Worm (Caenorhabditis elegans) whole organism, midembryonic: ENCODE measurements around the gene srsx-17.

Experiments
- flt-1 ChIP-seq: fragments of 200-800 bp; sonication (Bioruptor generic); IDR thresholded peaks from 2 replicates; pipeline ENCODE4 v1.3.6; 2022; ENCODE audit warnings: missing genetic modification characterization, missing compliant biosample characterization
- med-1 ChIP-seq: sonication (generic microtip); optimal IDR thresholded peaks from 2 replicates; lab custom pipeline; 2017; ENCODE audit warnings: missing genetic modification characterization, mild to moderate bottlenecking, missing compliant biosample characterization, antibody characterized with exemption, missing genetic modification reagents; ENCODE audit not compliant: insufficient read depth
- ztf-23 ChIP-seq: fragments of 200-800 bp; sonication (Bioruptor generic); IDR thresholded peaks from 2 replicates; pipeline ENCODE4 v1.3.6; 2022; ENCODE audit warnings: missing genetic modification reagents, missing genetic modification characterization, missing compliant biosample characterization

- TF ChIP-seq flt-1 (no peak), med-1 (GFP tag; lab: Kevin White, UChicago) (no peak), ztf-23 (GFP tag; lab: Robert Waterston, UW) (no peak)
These were observed 34.4 kb upstream of the srsx-17 start, which contains the start of gene C04E6.7 for ce11 chrV:5893015-5893414.
